Fruit fly (Drosophila melanogaster) whole organism, prepupa: Measurements from ENCODE around the gene CG14431.

ENCODE experiments used
- CG15336 ChIP-seq: fragments of 200-800 bp; sonication (Bioruptor generic); IDR thresholded peaks from 2 replicates; pipeline ENCODE4 v1.3.6; 2022; ENCODE audit warnings: missing biosample characterization, missing genetic modification characterization
- CG6808 ChIP-seq: fragments of 200-800 bp; sonication (Bioruptor generic); optimal IDR thresholded peaks from 3 replicates; lab custom pipeline; 2017; ENCODE audit warnings: missing biosample characterization, missing genetic modification characterization, mild to moderate bottlenecking, moderate library complexity, missing genetic modification reagents
- CG6854 ChIP-seq: fragments of 200-800 bp; sonication (Bioruptor generic); optimal IDR thresholded peaks from 2 replicates; lab custom pipeline; 2017; ENCODE audit warnings: missing biosample characterization, mild to moderate bottlenecking, missing genetic modification characterization
- CG8319 ChIP-seq: fragments of 200-800 bp; sonication (Bioruptor generic); optimal IDR thresholded peaks from 3 replicates; lab custom pipeline; 2016; ENCODE audit warnings: missing biosample characterization, missing genetic modification characterization
- Eip78C ChIP-seq: fragments of 200-800 bp; sonication (Bioruptor generic); peaks from one replicate; lab custom pipeline; 2016; ENCODE audit warnings: missing biosample characterization, missing genetic modification characterization
- Ets21C ChIP-seq: fragments of 200-800 bp; sonication (Bioruptor generic); optimal IDR thresholded peaks from 3 replicates; lab custom pipeline; 2016; ENCODE audit warnings: missing biosample characterization, missing genetic modification characterization
- Hr4 ChIP-seq: fragments of 200-800 bp; sonication (Bioruptor generic); optimal IDR thresholded peaks from 3 replicates; lab custom pipeline; 2016; ENCODE audit warnings: missing biosample characterization, missing genetic modification characterization
- Smox ChIP-seq: fragments of 200-800 bp; sonication (Bioruptor generic); optimal IDR thresholded peaks from 3 replicates; lab custom pipeline; 2016; ENCODE audit warnings: missing biosample characterization, missing genetic modification characterization
- Sox102F ChIP-seq: fragments of 200-800 bp; sonication (Bioruptor generic); optimal IDR thresholded peaks from 2 replicates; lab custom pipeline; 2016; ENCODE audit warnings: missing biosample characterization, mild to moderate bottlenecking, missing genetic modification characterization
- Sox15 ChIP-seq: fragments of 200-800 bp; sonication (Bioruptor generic); optimal IDR thresholded peaks from 3 replicates; lab custom pipeline; 2016; ENCODE audit warnings: missing biosample characterization, missing genetic modification characterization
- achi ChIP-seq: fragments of 200-800 bp; sonication (Bioruptor generic); optimal IDR thresholded peaks from 3 replicates; lab custom pipeline; 2016; ENCODE audit warnings: missing biosample characterization, missing genetic modification characterization
- lz ChIP-seq: fragments of 200-800 bp; sonication (Bioruptor generic); optimal IDR thresholded peaks from 3 replicates; lab custom pipeline; 2016; ENCODE audit warnings: missing biosample characterization, missing genetic modification characterization
- pdm3 ChIP-seq: fragments of 200-800 bp; sonication (Bioruptor generic); optimal IDR thresholded peaks from 3 replicates; lab custom pipeline; 2016; ENCODE audit warnings: missing biosample characterization, missing genetic modification characterization

- TF ChIP-seq CG15336 (GFP tag; lab: Robert Waterston, UW) (peak; percentile 38; the same call in 1 of the 2 replicates), Sox102F (GFP tag; lab: Kevin White, UChicago) (no peak), CG6808 (GFP tag; lab: Kevin White, UChicago) (no peak), achi (GFP tag; lab: Kevin White, UChicago) (no peak), Eip78C (GFP tag; lab: Kevin White, UChicago) (no peak), Hr4 (GFP tag; lab: Kevin White, UChicago) (no peak), Smox (GFP tag; lab: Kevin White, UChicago) (no peak), pdm3 (GFP tag; lab: Kevin White, UChicago) (no peak), Ets21C (GFP tag; lab: Kevin White, UChicago) (no peak), CG6854 (GFP tag; lab: Kevin White, UChicago) (no peak), CG8319 (GFP tag; lab: Kevin White, UChicago) (no peak), lz (GFP tag; lab: Kevin White, UChicago) (no peak), Sox15 (no peak)
Measured at dm6 chrX:6908078-6908477, at the start of gene CG14431.
